Worm (Caenorhabditis elegans) whole organism, late embryonic: Measurements from ENCODE around the gene W02H5.19.

ENCODE experiments used
- C08G9.2 ChIP-seq: sonication (generic microtip); optimal IDR thresholded peaks from 2 replicates; lab custom pipeline; 2016; ENCODE audit warnings: mild to moderate bottlenecking, missing genetic modification characterization, moderate library complexity, missing compliant biosample characterization
- C38D4.7 ChIP-seq: fragments of 200-800 bp; sonication (Bioruptor generic); optimal IDR thresholded peaks from 2 replicates; lab custom pipeline; 2018; ENCODE audit warnings: mild to moderate bottlenecking, missing genetic modification characterization, moderate library complexity, missing compliant biosample characterization
- K09A11.1 ChIP-seq: sonication (generic microtip); optimal IDR thresholded peaks from 2 replicates; lab custom pipeline; 2017; ENCODE audit warnings: antibody characterized with exemption, mild to moderate bottlenecking, missing genetic modification characterization, missing compliant biosample characterization; ENCODE audit not compliant: insufficient read depth
- ama-1 ChIP-seq: fragments of 150-350 bp; optimal IDR thresholded peaks from 2 replicates; lab custom pipeline; 2014
- ceh-22 ChIP-seq: sonication (generic microtip); optimal IDR thresholded peaks from 2 replicates; lab custom pipeline; 2017; ENCODE audit warnings: missing biosample characterization, missing genetic modification characterization
- ceh-24 ChIP-seq: sonication (generic microtip); optimal IDR thresholded peaks from 2 replicates; lab custom pipeline; 2016; ENCODE audit warnings: mild to moderate bottlenecking, missing genetic modification characterization, missing compliant biosample characterization
- ceh-31 ChIP-seq: sonication (generic microtip); optimal IDR thresholded peaks from 2 replicates; lab custom pipeline; 2016; ENCODE audit warnings: missing genetic modification characterization, missing compliant biosample characterization
- ceh-34 ChIP-seq: sonication (generic microtip); optimal IDR thresholded peaks from 2 replicates; lab custom pipeline; 2016; ENCODE audit warnings: mild to moderate bottlenecking, missing genetic modification characterization, missing compliant biosample characterization
- ceh-9 ChIP-seq: sonication (generic microtip); optimal IDR thresholded peaks from 2 replicates; lab custom pipeline; 2016; ENCODE audit warnings: mild to moderate bottlenecking, missing genetic modification characterization, inconsistent platforms, missing compliant biosample characterization
- dmd-4 ChIP-seq: sonication (generic microtip); optimal IDR thresholded peaks from 2 replicates; lab custom pipeline; 2016; ENCODE audit warnings: borderline replicate concordance, missing genetic modification characterization, missing compliant biosample characterization
- dve-1 ChIP-seq: sonication (generic microtip); optimal IDR thresholded peaks from 2 replicates; lab custom pipeline; 2017; ENCODE audit warnings: antibody characterized with exemption, mild to moderate bottlenecking, missing genetic modification characterization, missing compliant biosample characterization
- elt-4 ChIP-seq: sonication (generic microtip); optimal IDR thresholded peaks from 2 replicates; lab custom pipeline; 2016; ENCODE audit warnings: missing genetic modification characterization, missing compliant biosample characterization
- fkh-10 ChIP-seq: fragments of 150-350 bp; optimal IDR thresholded peaks from 2 replicates; lab custom pipeline; 2014; ENCODE audit warnings: missing biosample characterization, missing genetic modification reagents, missing genetic modification characterization
- fkh-6 ChIP-seq: sonication (generic microtip); optimal IDR thresholded peaks from 2 replicates; lab custom pipeline; 2016; ENCODE audit warnings: missing genetic modification characterization, missing compliant biosample characterization
- gmeb-2 ChIP-seq: sonication (generic microtip); optimal IDR thresholded peaks from 2 replicates; lab custom pipeline; 2016; ENCODE audit warnings: missing genetic modification characterization, inconsistent platforms, missing compliant biosample characterization
- hlh-13 ChIP-seq: fragments of 200-800 bp; sonication (Bioruptor generic); optimal IDR thresholded peaks from 2 replicates; lab custom pipeline; 2018; ENCODE audit warnings: mild to moderate bottlenecking, missing genetic modification characterization, missing compliant biosample characterization
- lim-6 ChIP-seq: sonication (generic microtip); optimal IDR thresholded peaks from 2 replicates; lab custom pipeline; 2016; ENCODE audit warnings: missing genetic modification characterization, missing compliant biosample characterization
- lin-11 ChIP-seq: fragments of 200-800 bp; sonication (Bioruptor generic); optimal IDR thresholded peaks from 2 replicates; lab custom pipeline; 2018; ENCODE audit warnings: mild to moderate bottlenecking, missing genetic modification characterization, missing compliant biosample characterization
- mec-3 ChIP-seq: sonication (generic microtip); optimal IDR thresholded peaks from 2 replicates; lab custom pipeline; 2016; ENCODE audit warnings: borderline replicate concordance, missing genetic modification characterization, missing compliant biosample characterization
- nfya-1 ChIP-seq: sonication (generic microtip); optimal IDR thresholded peaks from 2 replicates; lab custom pipeline; 2017; ENCODE audit warnings: missing genetic modification characterization, mild to moderate bottlenecking, missing compliant biosample characterization, antibody characterized with exemption, moderate library complexity
- nhr-232 ChIP-seq: sonication (generic microtip); optimal IDR thresholded peaks from 2 replicates; lab custom pipeline; 2016; ENCODE audit warnings: missing genetic modification characterization, missing compliant biosample characterization
- odd-2 ChIP-seq: sonication (generic microtip); optimal IDR thresholded peaks from 2 replicates; lab custom pipeline; 2017; ENCODE audit warnings: antibody characterized with exemption, mild to moderate bottlenecking, missing genetic modification characterization, missing compliant biosample characterization
- pag-3 ChIP-seq: sonication (generic microtip); optimal IDR thresholded peaks from 2 replicates; lab custom pipeline; 2016; ENCODE audit warnings: missing compliant biosample characterization, missing genetic modification characterization, borderline replicate concordance
- pat-9 ChIP-seq: fragments of 200-800 bp; sonication (Bioruptor generic); optimal IDR thresholded peaks from 2 replicates; lab custom pipeline; 2018; ENCODE audit warnings: mild to moderate bottlenecking, missing genetic modification characterization, moderate library complexity, missing compliant biosample characterization
- pha-2 ChIP-seq: sonication (generic microtip); optimal IDR thresholded peaks from 2 replicates; lab custom pipeline; 2017; ENCODE audit warnings: mild to moderate bottlenecking, missing genetic modification characterization, missing compliant biosample characterization
- rnt-1 ChIP-seq: sonication (generic microtip); optimal IDR thresholded peaks from 2 replicates; lab custom pipeline; 2016; ENCODE audit warnings: missing genetic modification characterization, missing compliant biosample characterization
- syd-9 ChIP-seq: sonication (generic microtip); optimal IDR thresholded peaks from 2 replicates; lab custom pipeline; 2016; ENCODE audit warnings: mild to moderate bottlenecking, missing genetic modification characterization, moderate library complexity, missing compliant biosample characterization
- tbx-2 ChIP-seq: sonication (generic microtip); optimal IDR thresholded peaks from 2 replicates; lab custom pipeline; 2016; ENCODE audit warnings: missing genetic modification characterization, missing compliant biosample characterization
- ttx-3 ChIP-seq: sonication (generic microtip); optimal IDR thresholded peaks from 2 replicates; lab custom pipeline; 2016; ENCODE audit warnings: missing genetic modification reagents, missing genetic modification characterization, missing compliant biosample characterization
- unc-42 ChIP-seq: sonication (generic microtip); optimal IDR thresholded peaks from 2 replicates; lab custom pipeline; 2016; ENCODE audit warnings: missing genotype, missing genetic modification characterization, missing compliant biosample characterization
- unc-86 ChIP-seq: sonication (generic microtip); optimal IDR thresholded peaks from 2 replicates; lab custom pipeline; 2016; ENCODE audit warnings: missing genetic modification characterization, missing compliant biosample characterization
- ztf-16 ChIP-seq: sonication (generic microtip); optimal IDR thresholded peaks from 2 replicates; lab custom pipeline; 2017; ENCODE audit warnings: missing genetic modification characterization, missing compliant biosample characterization

The W02H5.19 gene

ce11 chrV:2683497-2683896, 44.8 kb downstream of the W02H5.19 start:
- TF ChIP-seq ceh-24 (tag; lab: Kevin White, UChicago) (no peak), elt-4 (tag; lab: Kevin White, UChicago) (no peak), mec-3 (no peak), ama-1 (lab: Kevin White, UChicago) (no peak), ceh-9 (tag; lab: Kevin White, UChicago) (no peak), tbx-2 (tag; lab: Kevin White, UChicago) (no peak), unc-42 (tag; lab: Kevin White, UChicago) (no peak), nhr-232 (tag; lab: Kevin White, UChicago) (no peak), odd-2 (tag; lab: Kevin White, UChicago) (no peak), lin-11 (no peak), pag-3 (no peak), C38D4.7 (GFP tag; lab: Kevin White, UChicago) (no peak), dve-1 (no peak), pha-2 (tag; lab: Kevin White, UChicago) (no peak), rnt-1 (tag; lab: Kevin White, UChicago) (no peak)

- TF ChIP-seq pag-3 (no peak), C08G9.2 (tag; lab: Kevin White, UChicago) (no peak), pat-9 (tag; lab: Kevin White, UChicago) (no peak), mec-3 (no peak), lim-6 (tag; lab: Kevin White, UChicago) (no peak), fkh-10 (GFP tag; lab: Kevin White, UChicago) (no peak), nfya-1 (tag; lab: Kevin White, UChicago) (no peak), gmeb-2 (tag; lab: Kevin White, UChicago) (no peak), ceh-22 (tag; lab: Kevin White, UChicago) (no peak)
These were observed 45.5 kb downstream of the W02H5.19 start for ce11 chrV:2684227-2684626.

- TF ChIP-seq C38D4.7 (GFP tag; lab: Kevin White, UChicago) (no peak), ztf-16 (tag; lab: Kevin White, UChicago) (no peak), ceh-22 (tag; lab: Kevin White, UChicago) (no peak), ceh-34 (tag; lab: Kevin White, UChicago) (no peak), ttx-3 (tag; lab: Kevin White, UChicago) (no peak), dmd-4 (tag; lab: Kevin White, UChicago) (no peak), pha-2 (tag; lab: Kevin White, UChicago) (no peak), unc-86 (tag; lab: Kevin White, UChicago) (no peak), K09A11.1 (no peak), nhr-232 (tag; lab: Kevin White, UChicago) (no peak), syd-9 (no peak), fkh-6 (tag; lab: Kevin White, UChicago) (no peak), hlh-13 (GFP tag; lab: Kevin White, UChicago) (no peak), ceh-31 (tag; lab: Kevin White, UChicago) (no peak)
These were observed 49.9 kb downstream of the W02H5.19 start for ce11 chrV:2688562-2688961.
